Worm (Caenorhabditis elegans): ENCODE measurements around the gene K10B3.1.

- TF ChIP-seq R02D3.7 (tag; optimal IDR thresholded peaks at IDR 0.05) (no peak), mdl-1 (tag; optimal IDR thresholded peaks at IDR 0.05) (no peak), unc-55 (GFP tag; optimal IDR thresholded peaks at IDR 0.05) (no peak), nhr-129 (tag; optimal IDR thresholded peaks at IDR 0.05) (no peak), dmd-4 (tag; optimal IDR thresholded peaks at IDR 0.05) (no peak), elt-1 (tag; optimal IDR thresholded peaks at IDR 0.05) (no peak), alr-1 (tag; optimal IDR thresholded peaks at IDR 0.05) (no peak), nhr-6 (tag; optimal IDR thresholded peaks at IDR 0.05) (no peak), skn-1 (tag; optimal IDR thresholded peaks at IDR 0.05) (no peak), nhr-11 (tag; optimal IDR thresholded peaks at IDR 0.05) (no peak), ztf-1 (GFP tag; conservative IDR thresholded peaks at IDR 0.05) (no peak), unc-62 (GFP tag; optimal IDR thresholded peaks at IDR 0.05) (no peak), nhr-23 (tag; optimal IDR thresholded peaks at IDR 0.05) (no peak)
These were observed 47.6 kb upstream of the K10B3.1 start for ce11 chrX:3087647-3088046.

Data from whole organism, L2 larva.